Worm (Caenorhabditis elegans): ENCODE data around the gene M01F1.4.

Gene M01F1.4

DNA sequence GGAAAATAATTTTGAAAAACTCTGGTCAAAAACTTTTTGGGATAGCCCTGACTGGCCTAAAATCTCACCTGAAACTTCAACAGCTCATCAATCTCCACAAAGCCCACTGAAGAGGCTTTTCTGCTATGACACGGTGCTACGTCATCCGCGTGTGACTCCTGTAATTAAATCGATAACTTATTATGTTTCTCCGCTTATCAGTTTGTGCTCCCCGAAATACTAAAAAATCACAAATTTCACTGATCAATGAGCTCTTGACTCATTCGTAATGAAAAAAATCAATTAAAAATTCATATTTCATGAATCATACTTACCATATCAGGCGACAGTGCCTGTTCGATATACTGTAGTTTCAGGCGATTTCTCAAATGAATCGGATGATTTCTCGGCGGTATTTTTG, 34.8 kb downstream of the M01F1.4 start:
- TF ChIP-seq nhr-12 (tag; optimal IDR thresholded peaks at IDR 0.05): no peak
- peak; percentile 79 for TF ChIP-seq fos-1 (tag; optimal IDR thresholded peaks at IDR 0.05)

ce11 chrIII:3471403-3472053, 38.3 kb downstream of the M01F1.4 start, which contains the start of gene rsu-1:
rsu-1 (plus strand) TSS chrIII:3472003.
- no peak for TF ChIP-seq ceh-82 (tag; optimal IDR thresholded peaks at IDR 0.05)
- TF ChIP-seq ztf-11 (tag; optimal IDR thresholded peaks at IDR 0.05): no peak
- peak; percentile 28 for TF ChIP-seq egl-27 (tag; optimal IDR thresholded peaks at IDR 0.05)
- TF ChIP-seq unc-39 (tag; optimal IDR thresholded peaks at IDR 0.05): no peak
- TF ChIP-seq ZK546.5 (tag; optimal IDR thresholded peaks at IDR 0.05): no peak
- TF ChIP-seq nhr-237 (tag; optimal IDR thresholded peaks at IDR 0.05): no peak
- no peak for TF ChIP-seq ztf-4 (tag; optimal IDR thresholded peaks at IDR 0.05)
- TF ChIP-seq alr-1 (tag; optimal IDR thresholded peaks at IDR 0.05): no peak
- peak; percentile 34 for TF ChIP-seq sem-4 (tag; optimal IDR thresholded peaks at IDR 0.05)
- no peak for TF ChIP-seq peb-1 (tag; optimal IDR thresholded peaks at IDR 0.05)
- TF ChIP-seq lsy-2 (tag; optimal IDR thresholded peaks at IDR 0.05): peak; percentile 33 to 67
- TF ChIP-seq blmp-1 (tag; optimal IDR thresholded peaks at IDR 0.05; ENCODE audit: insufficient read depth): peak; percentile 74
- peak; percentile 50 for TF ChIP-seq crh-2 (tag; optimal IDR thresholded peaks at IDR 0.05)
- TF ChIP-seq fos-1 (tag; optimal IDR thresholded peaks at IDR 0.05): peak; percentile 78
- no peak for TF ChIP-seq lin-11 (tag; optimal IDR thresholded peaks at IDR 0.05)
- TF ChIP-seq zag-1 (tag; optimal IDR thresholded peaks at IDR 0.05): no peak
- no peak for TF ChIP-seq nhr-12 (tag; optimal IDR thresholded peaks at IDR 0.05)
- TF ChIP-seq ztf-1 (GFP tag; conservative IDR thresholded peaks at IDR 0.05): no peak
- no peak for TF ChIP-seq skn-1 (tag; optimal IDR thresholded peaks at IDR 0.05)
- TF ChIP-seq sma-9 (GFP tag; optimal IDR thresholded peaks at IDR 0.05): peak; percentile 59
- no peak for TF ChIP-seq sma-9 (tag; optimal IDR thresholded peaks at IDR 0.05)
- no peak for TF ChIP-seq dmd-4 (tag; optimal IDR thresholded peaks at IDR 0.05)
- no peak for TF ChIP-seq nhr-11 (tag; optimal IDR thresholded peaks at IDR 0.05)
- TF ChIP-seq elt-1 (tag; optimal IDR thresholded peaks at IDR 0.05): no peak
- no peak for TF ChIP-seq aly-2 (tag; optimal IDR thresholded peaks at IDR 0.05)
- no peak for TF ChIP-seq mdl-1 (tag; optimal IDR thresholded peaks at IDR 0.05)
- peak; percentile 75 for TF ChIP-seq C34F6.9 (tag; optimal IDR thresholded peaks at IDR 0.05)
- no peak for TF ChIP-seq ama-1 (optimal IDR thresholded peaks at IDR 0.05)
- no peak for TF ChIP-seq R02D3.7 (tag; optimal IDR thresholded peaks at IDR 0.05)
- peak; percentile 19 for TF ChIP-seq lin-13 (GFP tag; optimal IDR thresholded peaks at IDR 0.05)
- peak; percentile 56 for TF ChIP-seq nhr-6 (tag; optimal IDR thresholded peaks at IDR 0.05)
- no peak for TF ChIP-seq ceh-16 (tag; optimal IDR thresholded peaks at IDR 0.05)
- TF ChIP-seq snpc-4 (tag; optimal IDR thresholded peaks at IDR 0.05): no peak
- TF ChIP-seq elt-3 (tag; optimal IDR thresholded peaks at IDR 0.05): no peak
- TF ChIP-seq lin-39 (tag; optimal IDR thresholded peaks at IDR 0.05): no peak
- TF ChIP-seq gmeb-1 (tag; optimal IDR thresholded peaks at IDR 0.05): peak; percentile 15
- no peak for TF ChIP-seq nhr-10 (tag; optimal IDR thresholded peaks at IDR 0.05)
- no peak for TF ChIP-seq unc-62 (GFP tag; optimal IDR thresholded peaks at IDR 0.05)
- no peak for TF ChIP-seq nhr-23 (tag; optimal IDR thresholded peaks at IDR 0.05)
- TF ChIP-seq nhr-77 (tag; optimal IDR thresholded peaks at IDR 0.05): no peak
- TF ChIP-seq unc-55 (GFP tag; optimal IDR thresholded peaks at IDR 0.05): peak; percentile 49
- no peak for TF ChIP-seq Y55F3AM.14 (GFP tag; optimal IDR thresholded peaks at IDR 0.05)
- peak; percentile 77 for TF ChIP-seq nhr-129 (tag; optimal IDR thresholded peaks at IDR 0.05)
- peak; percentile 85 for TF ChIP-seq F13H6.1 (tag; optimal IDR thresholded peaks at IDR 0.05)
- TF ChIP-seq sma-3 (GFP tag; optimal IDR thresholded peaks at IDR 0.05): peak; percentile 58
- TF ChIP-seq nhr-25 (tag; optimal IDR thresholded peaks at IDR 0.05): peak; percentile 72
- TF ChIP-seq mbf-1 (tag; optimal IDR thresholded peaks at IDR 0.05): no peak
- peak; percentile 31 for TF ChIP-seq nhr-21 (tag; optimal IDR thresholded peaks at IDR 0.05)
- TF ChIP-seq mab-5 (tag; optimal IDR thresholded peaks at IDR 0.05): no peak

All from whole organism, L2 larva.